Worm (Caenorhabditis elegans): ENCODE measurements around the gene acp-5.

Gene acp-5

ce11 chrX:5819702-5820470, 9.3 kb upstream of the acp-5 start:
- TF ChIP-seq pes-1 (GFP tag; IDR thresholded peaks at IDR 0.05), result 0 out of 2 replicates have a peak, but pooled peaks have one; percentile 26
- TF ChIP-seq hmg-4 (GFP tag; optimal IDR thresholded peaks at IDR 0.05), result no peak

ce11 chrX:5820880-5821279, 8.4 kb upstream of the acp-5 start:
- no peak for TF ChIP-seq tbx-11 (GFP tag; IDR thresholded peaks at IDR 0.05)
- no peak for TF ChIP-seq hmbx-1 (tag; optimal IDR thresholded peaks at IDR 0.05)
- TF ChIP-seq F13C5.2 (tag; optimal IDR thresholded peaks at IDR 0.05), result no peak
- peak; percentile 65 for TF ChIP-seq hmg-4 (GFP tag; optimal IDR thresholded peaks at IDR 0.05)

ce11 chrX:5821842-5822241, 7.4 kb upstream of the acp-5 start, which contains the start of gene hbl-1:
Gene hbl-1 (plus strand): TSS chrX:5822142.
- TF ChIP-seq tbx-37 (GFP tag; conservative IDR thresholded peaks at IDR 0.05) (no peak), ceh-13 (GFP tag; optimal IDR thresholded peaks at IDR 0.05) (no peak), ets-7 (tag; optimal IDR thresholded peaks at IDR 0.05) (no peak), F13C5.2 (tag; optimal IDR thresholded peaks at IDR 0.05) (no peak)

- TF ChIP-seq ama-1 (optimal IDR thresholded peaks at IDR 0.05) (peak; percentile 76), pes-1 (GFP tag; IDR thresholded peaks at IDR 0.05) (no peak)
Measured at ce11 chrX:5826976-5827375, 2.3 kb upstream of the acp-5 start.

- TF ChIP-seq ets-7 (tag; optimal IDR thresholded peaks at IDR 0.05), result no peak
- no peak for TF ChIP-seq ama-1 (optimal IDR thresholded peaks at IDR 0.05)
- TF ChIP-seq hnd-1 (tag; optimal IDR thresholded peaks at IDR 0.05), result no peak
- TF ChIP-seq aly-1 (tag; optimal IDR thresholded peaks at IDR 0.05), result no peak
- TF ChIP-seq tbx-11 (GFP tag; IDR thresholded peaks at IDR 0.05), result no peak
- TF ChIP-seq F13C5.2 (tag; optimal IDR thresholded peaks at IDR 0.05), result no peak
- TF ChIP-seq ceh-13 (GFP tag; optimal IDR thresholded peaks at IDR 0.05), result no peak
- no peak for TF ChIP-seq pes-1 (GFP tag; IDR thresholded peaks at IDR 0.05)
- no peak for TF ChIP-seq scrt-1 (GFP tag; IDR thresholded peaks at IDR 0.05)
- no peak for TF ChIP-seq sea-1 (GFP tag; conservative IDR thresholded peaks at IDR 0.05)
- no peak for TF ChIP-seq flt-1 (GFP tag; IDR thresholded peaks at IDR 0.05)
Measured at ce11 chrX:5828085-5828484, 1.1 kb upstream of the acp-5 start.

ce11 chrX:5831827-5832226, 2.6 kb downstream of the acp-5 start:
- TF ChIP-seq tra-4 (tag; optimal IDR thresholded peaks at IDR 0.05) (no peak), tbx-11 (GFP tag; IDR thresholded peaks at IDR 0.05) (no peak), tbx-37 (GFP tag; conservative IDR thresholded peaks at IDR 0.05) (no peak), pes-1 (GFP tag; IDR thresholded peaks at IDR 0.05) (no peak), scrt-1 (GFP tag; IDR thresholded peaks at IDR 0.05) (no peak), sea-1 (GFP tag; conservative IDR thresholded peaks at IDR 0.05) (no peak), hmg-4 (GFP tag; optimal IDR thresholded peaks at IDR 0.05) (no peak), ceh-13 (GFP tag; optimal IDR thresholded peaks at IDR 0.05) (no peak), ama-1 (optimal IDR thresholded peaks at IDR 0.05) (no peak), ets-7 (tag; optimal IDR thresholded peaks at IDR 0.05) (no peak), hmbx-1 (tag; optimal IDR thresholded peaks at IDR 0.05) (no peak), hnd-1 (tag; optimal IDR thresholded peaks at IDR 0.05) (no peak), flt-1 (GFP tag; IDR thresholded peaks at IDR 0.05) (no peak), ceh-36 (tag; optimal IDR thresholded peaks at IDR 0.05) (no peak), aly-1 (tag; optimal IDR thresholded peaks at IDR 0.05) (no peak), B0310.2 (tag; optimal IDR thresholded peaks at IDR 0.05) (no peak), F13C5.2 (tag; optimal IDR thresholded peaks at IDR 0.05) (no peak)

- TF ChIP-seq ets-7 (tag; optimal IDR thresholded peaks at IDR 0.05) (no peak), tra-4 (tag; optimal IDR thresholded peaks at IDR 0.05) (no peak), hnd-1 (tag; optimal IDR thresholded peaks at IDR 0.05) (no peak), tbx-11 (GFP tag; IDR thresholded peaks at IDR 0.05) (no peak), pes-1 (GFP tag; IDR thresholded peaks at IDR 0.05) (no peak), flt-1 (GFP tag; IDR thresholded peaks at IDR 0.05) (no peak), tbx-37 (GFP tag; conservative IDR thresholded peaks at IDR 0.05) (no peak), hmg-4 (GFP tag; optimal IDR thresholded peaks at IDR 0.05) (no peak), ceh-36 (tag; optimal IDR thresholded peaks at IDR 0.05) (no peak)
Measured at ce11 chrX:5834581-5835481, 5.6 kb downstream of the acp-5 start, which contains the start of gene F13D11.4. Gene F13D11.4 (minus strand): TSS chrX:5834805.

- TF ChIP-seq aly-1 (tag; optimal IDR thresholded peaks at IDR 0.05) (no peak), F13C5.2 (tag; optimal IDR thresholded peaks at IDR 0.05) (no peak), ceh-36 (tag; optimal IDR thresholded peaks at IDR 0.05) (no peak), ceh-13 (GFP tag; optimal IDR thresholded peaks at IDR 0.05) (no peak), B0310.2 (tag; optimal IDR thresholded peaks at IDR 0.05) (no peak), flt-1 (GFP tag; IDR thresholded peaks at IDR 0.05) (no peak), ets-7 (tag; optimal IDR thresholded peaks at IDR 0.05) (no peak), hmbx-1 (tag; optimal IDR thresholded peaks at IDR 0.05) (no peak), tbx-11 (GFP tag; IDR thresholded peaks at IDR 0.05) (no peak), tra-4 (tag; optimal IDR thresholded peaks at IDR 0.05) (no peak), sea-1 (GFP tag; conservative IDR thresholded peaks at IDR 0.05) (no peak), hnd-1 (tag; optimal IDR thresholded peaks at IDR 0.05) (no peak), pes-1 (GFP tag; IDR thresholded peaks at IDR 0.05) (no peak), scrt-1 (GFP tag; IDR thresholded peaks at IDR 0.05) (no peak), ama-1 (optimal IDR thresholded peaks at IDR 0.05) (no peak), hmg-4 (GFP tag; optimal IDR thresholded peaks at IDR 0.05) (no peak), tbx-37 (GFP tag; conservative IDR thresholded peaks at IDR 0.05) (no peak)
Measured at ce11 chrX:5836527-5836926, 7.3 kb downstream of the acp-5 start.

All from whole organism, early embryonic.